Fruit fly (Drosophila melanogaster) whole organism, prepupa: ENCODE measurements around the gene Ntf-2r.

ENCODE experiments used
- Blimp-1 ChIP-seq: fragments of 200-800 bp; sonication (Bioruptor generic); optimal IDR thresholded peaks from 3 replicates; lab custom pipeline; 2017; ENCODE audit warnings: missing biosample characterization, missing genetic modification characterization, mild to moderate bottlenecking, moderate library complexity, missing genetic modification reagents
- CG10631 ChIP-seq: fragments of 200-800 bp; sonication (Bioruptor generic); optimal IDR thresholded peaks from 2 replicates; lab custom pipeline; 2016; ENCODE audit warnings: missing biosample characterization, missing genetic modification characterization
- CG11294 ChIP-seq: fragments of 200-800 bp; sonication (Bioruptor generic); IDR thresholded peaks from 2 replicates; pipeline ENCODE4 v1.3.6; 2022; ENCODE audit warnings: missing biosample characterization, missing genetic modification characterization
- CG11762 ChIP-seq: fragments of 200-800 bp; sonication (Bioruptor generic); optimal IDR thresholded peaks from 3 replicates; lab custom pipeline; 2016; ENCODE audit warnings: missing biosample characterization, missing genetic modification characterization; ENCODE audit not compliant: insufficient read depth
- CG15336 ChIP-seq: fragments of 200-800 bp; sonication (Bioruptor generic); IDR thresholded peaks from 2 replicates; pipeline ENCODE4 v1.3.6; 2022; ENCODE audit warnings: missing biosample characterization, missing genetic modification characterization
- CG1621 ChIP-seq: fragments of 200-800 bp; sonication (Bioruptor generic); optimal IDR thresholded peaks from 3 replicates; lab custom pipeline; 2018; ENCODE audit warnings: missing biosample characterization, mild to moderate bottlenecking, missing genetic modification characterization
- CG16779 ChIP-seq: fragments of 200-800 bp; sonication (Bioruptor generic); optimal IDR thresholded peaks from 3 replicates; lab custom pipeline; 2017; ENCODE audit warnings: missing biosample characterization, mild to moderate bottlenecking, missing genetic modification characterization
- CG32006 ChIP-seq: fragments of 200-800 bp; sonication (Bioruptor generic); optimal IDR thresholded peaks from 3 replicates; lab custom pipeline; 2017; ENCODE audit warnings: missing biosample characterization, mild to moderate bottlenecking, missing genetic modification characterization
- CG34406 ChIP-seq: fragments of 200-800 bp; sonication (Bioruptor generic); optimal IDR thresholded peaks from 3 replicates; lab custom pipeline; 2016; ENCODE audit warnings: missing biosample characterization, missing genetic modification characterization
- CG4318 ChIP-seq: fragments of 200-800 bp; sonication (Bioruptor generic); optimal IDR thresholded peaks from 3 replicates; lab custom pipeline; 2017; ENCODE audit warnings: missing biosample characterization, mild to moderate bottlenecking, missing genetic modification characterization
- CG6163 ChIP-seq: fragments of 200-800 bp; sonication (Bioruptor generic); IDR thresholded peaks from 3 replicates; pipeline ENCODE4 v1.3.6; 2022; ENCODE audit warnings: missing biosample characterization, missing genetic modification characterization
- CG6276 ChIP-seq: fragments of 200-800 bp; sonication (Bioruptor generic); optimal IDR thresholded peaks from 2 replicates; lab custom pipeline; 2017; ENCODE audit warnings: missing biosample characterization, mild to moderate bottlenecking, missing genetic modification characterization
- CG6792 ChIP-seq: fragments of 200-800 bp; sonication (Bioruptor generic); optimal IDR thresholded peaks from 3 replicates; lab custom pipeline; 2016; ENCODE audit warnings: missing biosample characterization, missing genetic modification characterization
- CG6854 ChIP-seq: fragments of 200-800 bp; sonication (Bioruptor generic); optimal IDR thresholded peaks from 2 replicates; lab custom pipeline; 2017; ENCODE audit warnings: missing biosample characterization, mild to moderate bottlenecking, missing genetic modification characterization
- CG8319 ChIP-seq: fragments of 200-800 bp; sonication (Bioruptor generic); optimal IDR thresholded peaks from 3 replicates; lab custom pipeline; 2016; ENCODE audit warnings: missing biosample characterization, missing genetic modification characterization
- CG8632 ChIP-seq: fragments of 200-800 bp; sonication (Bioruptor generic); optimal IDR thresholded peaks from 3 replicates; lab custom pipeline; 2016; ENCODE audit warnings: missing biosample characterization, missing genetic modification characterization
- Eip78C ChIP-seq: fragments of 200-800 bp; sonication (Bioruptor generic); peaks from one replicate; lab custom pipeline; 2016; ENCODE audit warnings: missing biosample characterization, missing genetic modification characterization
- Gug ChIP-seq: fragments of 200-800 bp; sonication (Bioruptor generic); IDR thresholded peaks from 2 replicates; pipeline ENCODE4 v1.3.6; 2022; ENCODE audit warnings: missing biosample characterization, missing genetic modification characterization
- Hr38 ChIP-seq: sonication (Bioruptor generic); optimal IDR thresholded peaks from 2 replicates; lab custom pipeline; 2016; ENCODE audit warnings: missing biosample characterization, missing genetic modification characterization
- Hr39 ChIP-seq: fragments of 200-800 bp; sonication (Bioruptor generic); optimal IDR thresholded peaks from 2 replicates; lab custom pipeline; 2016; ENCODE audit warnings: missing biosample characterization, missing genetic modification characterization
- Lpt ChIP-seq: fragments of 200-800 bp; sonication (Bioruptor generic); optimal IDR thresholded peaks from 3 replicates; lab custom pipeline; 2016; ENCODE audit warnings: missing biosample characterization, missing genetic modification characterization
- OdsH ChIP-seq: fragments of 200-800 bp; sonication (Bioruptor generic); optimal IDR thresholded peaks from 3 replicates; lab custom pipeline; 2016; ENCODE audit warnings: missing biosample characterization, missing genetic modification characterization
- Sox102F ChIP-seq: fragments of 200-800 bp; sonication (Bioruptor generic); optimal IDR thresholded peaks from 2 replicates; lab custom pipeline; 2016; ENCODE audit warnings: missing biosample characterization, mild to moderate bottlenecking, missing genetic modification characterization
- Sox14 ChIP-seq: fragments of 200-800 bp; sonication (Bioruptor generic); optimal IDR thresholded peaks from 3 replicates; lab custom pipeline; 2016; ENCODE audit warnings: missing biosample characterization, missing genetic modification characterization
- achi ChIP-seq: fragments of 200-800 bp; sonication (Bioruptor generic); optimal IDR thresholded peaks from 3 replicates; lab custom pipeline; 2016; ENCODE audit warnings: missing biosample characterization, missing genetic modification characterization
- dsx ChIP-seq: fragments of 200-800 bp; optimal IDR thresholded peaks from 3 replicates; lab custom pipeline; 2019; ENCODE audit warnings: missing biosample characterization, mild to moderate bottlenecking, missing genetic modification characterization, moderate library complexity; ENCODE audit not compliant: poor library complexity, severe bottlenecking
- eg ChIP-seq: fragments of 200-800 bp; sonication (Bioruptor generic); IDR thresholded peaks from 3 replicates; pipeline ENCODE4 v1.3.6; 2022; ENCODE audit warnings: missing biosample characterization, missing genetic modification characterization
- esn ChIP-seq: fragments of 200-800 bp; sonication (Bioruptor generic); optimal IDR thresholded peaks from 2 replicates; lab custom pipeline; 2016; ENCODE audit warnings: missing biosample characterization, mild to moderate bottlenecking, missing genetic modification characterization, moderate library complexity
- lz ChIP-seq: fragments of 200-800 bp; sonication (Bioruptor generic); optimal IDR thresholded peaks from 3 replicates; lab custom pipeline; 2016; ENCODE audit warnings: missing biosample characterization, missing genetic modification characterization
- pdm3 ChIP-seq: fragments of 200-800 bp; sonication (Bioruptor generic); optimal IDR thresholded peaks from 3 replicates; lab custom pipeline; 2016; ENCODE audit warnings: missing biosample characterization, missing genetic modification characterization
- salr ChIP-seq, 2 experiments: fragments of 200-800 bp; sonication (Bioruptor generic); optimal IDR thresholded peaks; 3 replicates each; lab custom pipeline; 2016 to 2018; ENCODE audit warnings: missing biosample characterization in 2 of 2, missing genetic modification characterization in 2 of 2, mild to moderate bottlenecking in 1 of 2
- svp ChIP-seq: fragments of 200-800 bp; sonication (Bioruptor generic); peaks from one replicate; lab custom pipeline; 2016; ENCODE audit warnings: missing biosample characterization, missing genetic modification characterization
- topi ChIP-seq: fragments of 200-800 bp; sonication (Bioruptor generic); optimal IDR thresholded peaks from 3 replicates; lab custom pipeline; 2016; ENCODE audit warnings: missing biosample characterization, missing genetic modification characterization

The Ntf-2r gene

dm6 chr2L:18477455-18477854, 23.0 kb downstream of the Ntf-2r start (continued):
- TF ChIP-seq CG16779, result no peak
- peak; percentile 56 for TF ChIP-seq CG11762 (GFP tag; lab: Kevin White, UChicago)
- TF ChIP-seq CG4318 (GFP tag; lab: Kevin White, UChicago), result peak; percentile 27
- TF ChIP-seq OdsH (GFP tag; lab: Kevin White, UChicago), result peak; percentile 86
- TF ChIP-seq achi (GFP tag; lab: Kevin White, UChicago), result peak; percentile 84
- TF ChIP-seq Sox102F, result peak; percentile 73
- peak; percentile 72 for TF ChIP-seq CG8319 (GFP tag; lab: Kevin White, UChicago)
- peak; percentile 85 for TF ChIP-seq CG6792 (GFP tag; lab: Kevin White, UChicago)
- peak; percentile 69 for TF ChIP-seq pdm3 (GFP tag; lab: Kevin White, UChicago)
- TF ChIP-seq CG6163 (GFP tag; lab: Robert Waterston, UW), result peak; percentile 92
- peak; percentile 90 for TF ChIP-seq CG34406
- peak; percentile 32 for TF ChIP-seq CG6276 (GFP tag; lab: Kevin White, UChicago)
- TF ChIP-seq CG15336 (GFP tag; lab: Robert Waterston, UW), result peak; percentile 85
- TF ChIP-seq CG6854 (GFP tag; lab: Kevin White, UChicago), result peak; percentile 48
- TF ChIP-seq Sox14, result peak; percentile 57
- TF ChIP-seq CG1621, result peak; percentile 83
- peak; percentile 89 for TF ChIP-seq svp (GFP tag; lab: Kevin White, UChicago)
- TF ChIP-seq dsx (GFP tag; lab: Kevin White, UChicago), result peak; percentile 95
- peak; percentile 75 for TF ChIP-seq CG32006 (GFP tag; lab: Kevin White, UChicago)
- peak; percentile 69 for TF ChIP-seq Gug (GFP tag; lab: Robert Waterston, UW)
- peak; percentile 40 for TF ChIP-seq Blimp-1 (GFP tag; lab: Kevin White, UChicago)

- TF ChIP-seq lz (GFP tag; lab: Kevin White, UChicago) (no peak), Eip78C (GFP tag; lab: Kevin White, UChicago) (peak; percentile 73), svp (GFP tag; lab: Kevin White, UChicago) (peak; percentile 43), CG4318 (GFP tag; lab: Kevin White, UChicago) (no peak), CG1621 (no peak), topi (no peak), CG32006 (GFP tag; lab: Kevin White, UChicago) (peak; percentile 24), eg (0 out of 3 replicates have a peak, but pooled peaks have one; percentile 9), CG10631 (GFP tag; lab: Kevin White, UChicago) (peak; percentile 4)
Measured at dm6 chr2L:18478509-18479176, 24.2 kb downstream of the Ntf-2r start.

dm6 chr2L:18479177-18479521, 24.7 kb downstream of the Ntf-2r start:
- TF ChIP-seq dsx (GFP tag; lab: Kevin White, UChicago) (peak; percentile 75), Eip78C (GFP tag; lab: Kevin White, UChicago) (peak; percentile 20), Sox102F (no peak), CG8632 (GFP tag; lab: Kevin White, UChicago) (no peak)

- TF ChIP-seq esn (GFP tag; lab: Kevin White, UChicago), result no peak
- TF ChIP-seq salr (GFP tag; optimal IDR thresholded peaks at IDR 0.05; lab: Kevin White, UChicago), result no peak
- no peak for TF ChIP-seq Hr39 (GFP tag; lab: Kevin White, UChicago)
- TF ChIP-seq dsx (GFP tag; lab: Kevin White, UChicago), result peak; percentile 3
- no peak for TF ChIP-seq CG11294 (GFP tag; lab: Robert Waterston, UW)
- TF ChIP-seq Lpt (GFP tag; lab: Kevin White, UChicago), result no peak
- TF ChIP-seq CG34406, result no peak
- peak; percentile 29 for TF ChIP-seq CG6276 (GFP tag; lab: Kevin White, UChicago)
- peak; percentile 22 for TF ChIP-seq Eip78C (GFP tag; lab: Kevin White, UChicago)
- no peak for TF ChIP-seq CG15336 (GFP tag; lab: Robert Waterston, UW)
- TF ChIP-seq lz (GFP tag; lab: Kevin White, UChicago), result no peak
- no peak for TF ChIP-seq Hr38 (GFP tag; lab: Kevin White, UChicago)
Measured at dm6 chr2L:18480326-18481028, 26.0 kb downstream of the Ntf-2r start.
